Fruit fly (Drosophila melanogaster) whole organism, wandering third instar larva: ENCODE data around the gene CG34008.

ENCODE experiments used
- Abd-B ChIP-seq: fragments of >200 bp; optimal IDR thresholded peaks from 2 replicates; lab custom pipeline; 2017; ENCODE audit warnings: missing biosample characterization, missing genetic modification characterization
- CG32264 ChIP-seq: fragments of 200-800 bp; sonication (Bioruptor generic); optimal IDR thresholded peaks from 2 replicates; lab custom pipeline; 2016; ENCODE audit warnings: missing biosample characterization, missing genetic modification characterization
- CG9705 ChIP-seq: fragments of 200-800 bp; sonication (Bioruptor generic); optimal IDR thresholded peaks from 2 replicates; lab custom pipeline; 2018; ENCODE audit warnings: missing biosample characterization, mild to moderate bottlenecking, missing genetic modification characterization
- CrebA ChIP-seq: fragments of 200-800 bp; sonication (Bioruptor generic); optimal IDR thresholded peaks from 2 replicates; lab custom pipeline; 2016; ENCODE audit warnings: missing biosample characterization, mild to moderate bottlenecking, missing genetic modification characterization, borderline replicate concordance
- Dfd ChIP-seq: fragments of >200 bp; optimal IDR thresholded peaks from 2 replicates; lab custom pipeline; 2017; ENCODE audit warnings: missing biosample characterization, missing genetic modification characterization
- Dif ChIP-seq: fragments of 200-275, 200-300 bp; sonication (Bioruptor generic); optimal IDR thresholded peaks from 2 replicates; lab custom pipeline; 2018; ENCODE audit warnings: missing biosample characterization, missing genetic modification characterization; ENCODE audit not compliant: partially characterized antibody
- GATAd ChIP-seq: sonication (Bioruptor generic); optimal IDR thresholded peaks from 2 replicates; lab custom pipeline; 2016; ENCODE audit warnings: missing biosample characterization, missing genetic modification characterization
- HLH106 ChIP-seq: fragments of 200-800 bp; optimal IDR thresholded peaks from 3 replicates; lab custom pipeline; 2019; ENCODE audit warnings: missing biosample characterization, mild to moderate bottlenecking, missing genetic modification characterization, moderate library complexity
- Hnf4 ChIP-seq: fragments of 200-800 bp; sonication (Bioruptor generic); optimal IDR thresholded peaks from 2 replicates; lab custom pipeline; 2016; ENCODE audit warnings: missing biosample characterization, mild to moderate bottlenecking, missing genetic modification characterization
- Hr78 ChIP-seq: fragments of >200 bp; optimal IDR thresholded peaks from 2 replicates; lab custom pipeline; 2017; ENCODE audit warnings: missing biosample characterization, missing genetic modification characterization
- Hr83 ChIP-seq: fragments of 200-300 bp; sonication (Bioruptor generic); optimal IDR thresholded peaks from 2 replicates; lab custom pipeline; 2016; ENCODE audit warnings: missing biosample characterization, mild to moderate bottlenecking, missing genetic modification characterization, moderate library complexity; ENCODE audit not compliant: poor library complexity, severe bottlenecking
- Jra ChIP-seq: sonication (Bioruptor generic); optimal IDR thresholded peaks from 2 replicates; lab custom pipeline; 2016; ENCODE audit warnings: missing biosample characterization, missing genetic modification characterization
- Mio ChIP-seq: sonication (Bioruptor generic); optimal IDR thresholded peaks from 2 replicates; lab custom pipeline; 2016; ENCODE audit warnings: missing biosample characterization, missing genetic modification characterization
- Myc ChIP-seq: fragments of >200 bp; optimal IDR thresholded peaks from 2 replicates; lab custom pipeline; 2017
- N ChIP-seq: fragments of >200 bp; optimal IDR thresholded peaks from 2 replicates; lab custom pipeline; 2018; ENCODE audit warnings: missing biosample characterization, missing external identifiers, missing genetic modification characterization
- OdsH ChIP-seq: fragments of 200-800 bp; sonication (Bioruptor generic); optimal IDR thresholded peaks from 2 replicates; lab custom pipeline; 2016; ENCODE audit warnings: missing biosample characterization, mild to moderate bottlenecking, missing genetic modification characterization
- Rel ChIP-seq, 2 experiments: fragments of 200-800 bp; sonication (Bioruptor generic) in 1 of 2; optimal IDR thresholded peaks; 2 replicates in 1 of 2; 3 replicates in 1 of 2; lab custom pipeline; 2016 to 2019; ENCODE audit warnings: mild to moderate bottlenecking in 2 of 2, missing biosample characterization in 2 of 2, missing genetic modification characterization in 2 of 2, moderate library complexity in 1 of 2
- Sp1 ChIP-seq: fragments of 200-800 bp; sonication (Bioruptor generic); optimal IDR thresholded peaks from 3 replicates; lab custom pipeline; 2019; ENCODE audit warnings: missing biosample characterization, mild to moderate bottlenecking, missing genetic modification characterization, moderate library complexity
- Vsx2 ChIP-seq: fragments of 200-300, 225-300 bp; sonication (Bioruptor generic); optimal IDR thresholded peaks from 2 replicates; lab custom pipeline; 2018; ENCODE audit warnings: missing biosample characterization, missing genetic modification characterization; ENCODE audit not compliant: partially characterized antibody
- br ChIP-seq: fragments of 200-800 bp; sonication (Bioruptor generic); optimal IDR thresholded peaks from 2 replicates; lab custom pipeline; 2016; ENCODE audit warnings: missing biosample characterization, missing genetic modification characterization
- brk ChIP-seq: fragments of 200-800 bp; sonication (Bioruptor generic); optimal IDR thresholded peaks from 2 replicates; lab custom pipeline; 2016; ENCODE audit warnings: missing biosample characterization, mild to moderate bottlenecking, missing genetic modification characterization
- dl ChIP-seq, 2 experiments: fragments of 175-275, 200-275 bp in 1 of 2; fragments of 200-275 bp in 1 of 2; sonication (Bioruptor generic); optimal IDR thresholded peaks; lab custom pipeline; 2018; ENCODE audit warnings: mild to moderate bottlenecking in 2 of 2, missing biosample characterization in 2 of 2, missing genetic modification characterization in 2 of 2, moderate library complexity in 2 of 2; ENCODE audit not compliant: partially characterized antibody in 2 of 2, insufficient read depth in 1 of 2
- dmrt93B ChIP-seq: fragments of 200-800 bp; sonication (Bioruptor generic); optimal IDR thresholded peaks from 2 replicates; lab custom pipeline; 2018; ENCODE audit warnings: missing biosample characterization, mild to moderate bottlenecking, missing genetic modification characterization
- dsf ChIP-seq: sonication (Bioruptor generic); optimal IDR thresholded peaks from 2 replicates; lab custom pipeline; 2016; ENCODE audit warnings: missing biosample characterization, missing genetic modification characterization, borderline replicate concordance
- ey ChIP-seq: fragments of 200-800 bp; sonication (Bioruptor generic); optimal IDR thresholded peaks from 2 replicates; lab custom pipeline; 2016; ENCODE audit warnings: missing biosample characterization, missing genetic modification characterization
- foxo ChIP-seq, 2 experiments: fragments of 200-800 bp; sonication (Bioruptor generic); optimal IDR thresholded peaks; 2 replicates in 1 of 2; 3 replicates in 1 of 2; lab custom pipeline; 2016 to 2017; ENCODE audit warnings: missing biosample characterization in 2 of 2, missing genetic modification characterization in 2 of 2
- fru ChIP-seq: fragments of 200-800 bp; sonication (Bioruptor generic); optimal IDR thresholded peaks from 3 replicates; lab custom pipeline; 2016; ENCODE audit warnings: missing biosample characterization, mild to moderate bottlenecking, missing genetic modification characterization
- h ChIP-seq: fragments of 200-800 bp; sonication (Bioruptor generic); optimal IDR thresholded peaks from 3 replicates; lab custom pipeline; 2016; ENCODE audit warnings: missing biosample characterization, mild to moderate bottlenecking, missing genetic modification characterization
- jim ChIP-seq: fragments of 175-275, 200-325 bp; sonication (Bioruptor generic); optimal IDR thresholded peaks from 2 replicates; lab custom pipeline; 2016; ENCODE audit warnings: missing biosample characterization, mild to moderate bottlenecking, missing genetic modification characterization
- lola ChIP-seq: fragments of >200 bp; optimal IDR thresholded peaks from 2 replicates; lab custom pipeline; 2017; ENCODE audit warnings: missing biosample characterization, missing genetic modification characterization
- psq ChIP-seq: fragments of 200-800 bp; sonication (Bioruptor generic); optimal IDR thresholded peaks from 3 replicates; lab custom pipeline; 2017; ENCODE audit warnings: missing biosample characterization, mild to moderate bottlenecking, missing genetic modification characterization, moderate library complexity
- rgr ChIP-seq: fragments of 200-800 bp; sonication (Bioruptor generic); optimal IDR thresholded peaks from 3 replicates; lab custom pipeline; 2016; ENCODE audit warnings: missing biosample characterization, mild to moderate bottlenecking, missing genetic modification characterization
- sage ChIP-seq: fragments of 200-800 bp; sonication (Bioruptor generic); optimal IDR thresholded peaks from 2 replicates; lab custom pipeline; 2016; ENCODE audit warnings: missing biosample characterization, mild to moderate bottlenecking, missing genetic modification characterization
- sv ChIP-seq: fragments of 200-800 bp; sonication (Bioruptor generic); optimal IDR thresholded peaks from 3 replicates; lab custom pipeline; 2016; ENCODE audit warnings: missing biosample characterization, missing genetic modification characterization
- tai ChIP-seq: sonication (Bioruptor generic); optimal IDR thresholded peaks from 2 replicates; lab custom pipeline; 2016; ENCODE audit warnings: missing biosample characterization, missing genetic modification characterization
- woc ChIP-seq: sonication (Bioruptor generic); optimal IDR thresholded peaks from 2 replicates; lab custom pipeline; 2016; ENCODE audit warnings: missing biosample characterization, mild to moderate bottlenecking, missing genetic modification characterization

CG34008 gene

dm6 chr3R:20534575-20534974 is 46.7 kb downstream of the CG34008 start, which contains the start of the genes MtnE and MtnD:
Gene MtnE (minus strand): TSS chr3R:20534704.
Gene MtnD (plus strand): TSS chr3R:20534962.
- TF ChIP-seq Rel (GFP tag; optimal IDR thresholded peaks at IDR 0.05; lab: Kevin White, UChicago), result no peak
- TF ChIP-seq Rel (tag; optimal IDR thresholded peaks at IDR 0.05; lab: Kevin White, UChicago), result peak; percentile 74
- TF ChIP-seq Hnf4, result no peak
- TF ChIP-seq fru (GFP tag; lab: Kevin White, UChicago), result peak; percentile 41
- TF ChIP-seq rgr (GFP tag; lab: Kevin White, UChicago), result no peak
- no peak for TF ChIP-seq Dfd (GFP tag; lab: Kevin White, UChicago)
- no peak for TF ChIP-seq br (GFP tag; lab: Kevin White, UChicago)
- no peak for TF ChIP-seq Jra (GFP tag; lab: Kevin White, UChicago)
- TF ChIP-seq jim (GFP tag; lab: Kevin White, UChicago), result no peak
- no peak for TF ChIP-seq brk (GFP tag; lab: Kevin White, UChicago)
- TF ChIP-seq psq (GFP tag; lab: Kevin White, UChicago), result no peak
- no peak for TF ChIP-seq Mio (GFP tag; lab: Kevin White, UChicago)
- TF ChIP-seq Dif, result peak; percentile 6
- no peak for TF ChIP-seq woc
- TF ChIP-seq Hr78, result no peak
- no peak for TF ChIP-seq dsf (GFP tag; lab: Kevin White, UChicago)
- TF ChIP-seq foxo (GFP tag; optimal IDR thresholded peaks at IDR 0.05; lab: Kevin White, UChicago), result no peak
- peak in 1 of 2 experiments; percentile 38 for TF ChIP-seq dl (GFP tag; optimal IDR thresholded peaks at IDR 0.05; lab: Kevin White, UChicago; ENCODE audit: insufficient read depth in 1 of 2, partially characterized antibody in 2 of 2)
- peak; percentile 83 for TF ChIP-seq Vsx2 (GFP tag; lab: Kevin White, UChicago)
- no peak for TF ChIP-seq CG32264 (GFP tag; lab: Kevin White, UChicago)
- no peak for TF ChIP-seq Hr83 (GFP tag; lab: Kevin White, UChicago)
- TF ChIP-seq N (GFP tag; lab: Kevin White, UChicago), result no peak
- no peak for TF ChIP-seq Myc (lab: Kevin White, UChicago)
- TF ChIP-seq dmrt93B (GFP tag; lab: Kevin White, UChicago), result no peak
- TF ChIP-seq h, result peak; percentile 78
- TF ChIP-seq ey (GFP tag; lab: Kevin White, UChicago), result no peak
- TF ChIP-seq tai, result no peak
- TF ChIP-seq GATAd (GFP tag; lab: Kevin White, UChicago), result no peak
- TF ChIP-seq Sp1 (GFP tag; lab: Kevin White, UChicago), result no peak
- TF ChIP-seq CG9705 (GFP tag; lab: Kevin White, UChicago), result no peak
- TF ChIP-seq sv (GFP tag; lab: Kevin White, UChicago), result no peak
- TF ChIP-seq CrebA (GFP tag; lab: Kevin White, UChicago), result no peak
- TF ChIP-seq Abd-B (GFP tag; lab: Kevin White, UChicago), result no peak
- peak; percentile 45 for TF ChIP-seq sage (GFP tag; lab: Kevin White, UChicago)
- TF ChIP-seq lola (GFP tag; lab: Kevin White, UChicago), result no peak
- no peak for TF ChIP-seq HLH106 (tag; lab: Kevin White, UChicago)
- no peak for TF ChIP-seq OdsH (GFP tag; lab: Kevin White, UChicago)
